Worm (Caenorhabditis elegans) whole organism, dauer: Measurements from ENCODE around the gene F56A8.3.
"Not testable (repeated sequence)": the region's sequence is repeated elsewhere in the genome, so short reads cannot be mapped to it uniquely, and the experiment has no call there.

Experiments used
- unc-62 ChIP-seq: sonication (generic microtip); optimal IDR thresholded peaks from 2 replicates; lab custom pipeline; 2017; ENCODE audit warnings: missing biosample characterization, missing genetic modification reagents, missing genetic modification characterization

F56A8.3 gene

ce11 chrIII:13256438-13256928 lies at the start of gene F56A8.3:
F56A8.3 (plus strand) TSS chrIII:13256878.
- no peak for TF ChIP-seq unc-62

ce11 chrIII:13208978-13209377 lies 47.7 kb upstream of the F56A8.3 start:
- TF ChIP-seq unc-62: no peak

- no peak for TF ChIP-seq unc-62
Observed at ce11 chrIII:13212366-13212765, 44.3 kb upstream of the F56A8.3 start, which contains the start of gene tsp-3. tsp-3 (plus strand) TSS chrIII:13212666.

ce11 chrIII:13213111-13213510 lies 43.6 kb upstream of the F56A8.3 start:
- TF ChIP-seq unc-62: no peak

ce11 chrIII:13215682-13216081 lies 41.0 kb upstream of the F56A8.3 start:
- TF ChIP-seq unc-62: no peak

ce11 chrIII:13216488-13217016 lies 40.1 kb upstream of the F56A8.3 start:
- TF ChIP-seq unc-62: no peak

- TF ChIP-seq unc-62: no peak
Observed at ce11 chrIII:13222772-13223171, 33.9 kb upstream of the F56A8.3 start, which contains the start of gene Y43F4A.1. Y43F4A.1 (plus strand) TSS chrIII:13223072.

ce11 chrIII:13224395-13224794 lies 32.3 kb upstream of the F56A8.3 start:
- no peak for TF ChIP-seq unc-62

ce11 chrIII:13225019-13225418 lies 31.7 kb upstream of the F56A8.3 start:
- no peak for TF ChIP-seq unc-62

- TF ChIP-seq unc-62: not testable (repeated sequence)
Observed at ce11 chrIII:13245281-13245680, 11.4 kb upstream of the F56A8.3 start, which contains the start of gene Y43F4A.4. Y43F4A.4 (plus strand) TSS chrIII:13245581.

ce11 chrIII:13246265-13246664 lies 10.4 kb upstream of the F56A8.3 start, which contains the start of gene anoh-1:
anoh-1 (plus strand) TSS chrIII:13246565.
- TF ChIP-seq unc-62: no peak

- no peak for TF ChIP-seq unc-62
Observed at ce11 chrIII:13254178-13254725, 2.4 kb upstream of the F56A8.3 start, which contains the start of gene F56A8.9. F56A8.9 (plus strand) TSS chrIII:13254675.

ce11 chrIII:13258163-13258562 lies 1.5 kb downstream of the F56A8.3 start:
- TF ChIP-seq unc-62: no peak

- TF ChIP-seq unc-62: no peak
Observed at ce11 chrIII:13258752-13259151, 2.1 kb downstream of the F56A8.3 start.

ce11 chrIII:13260344-13260743 lies 3.7 kb downstream of the F56A8.3 start:
- TF ChIP-seq unc-62: no peak

ce11 chrIII:13262987-13263386 lies 6.3 kb downstream of the F56A8.3 start, which contains the start of gene F56A8.4:
F56A8.4 (plus strand) TSS chrIII:13263287.
- TF ChIP-seq unc-62: no peak

ce11 chrIII:13265566-13265965 lies 8.9 kb downstream of the F56A8.3 start, which contains the start of gene F56A8.5:
F56A8.5 (plus strand) TSS chrIII:13265866.
- no peak for TF ChIP-seq unc-62

- no peak for TF ChIP-seq unc-62
Observed at ce11 chrIII:13267046-13267445, 10.4 kb downstream of the F56A8.3 start.
